Worm (Caenorhabditis elegans): ENCODE data around the gene srw-12.
"Not testable (repeated sequence)": the region's sequence is repeated elsewhere in the genome, so short reads cannot be mapped to it uniquely, and the experiment has no call there.

- not testable (repeated sequence) for TF ChIP-seq attf-5 (GFP tag; optimal IDR thresholded peaks at IDR 0.05); F49E8.2 (tag; optimal IDR thresholded peaks at IDR 0.05; ENCODE audit: insufficient read depth); ama-1 (optimal IDR thresholded peaks at IDR 0.05); ama-1 (GFP tag; optimal IDR thresholded peaks at IDR 0.05)
Measured at ce11 chrV:15215175-15215574, 23.3 kb downstream of the srw-12 start, which contains the start of gene sri-26.

Data from whole organism, young adult.